Worm (Caenorhabditis elegans): ENCODE results near the gene F53H4.4.

ce11 chrX:15887989-15888388, 21.8 kb downstream of the F53H4.4 start:
- TF ChIP-seq B0261.1 (tag; optimal IDR thresholded peaks at IDR 0.05) = no peak
- TF ChIP-seq mxl-1 (tag; optimal IDR thresholded peaks at IDR 0.05) = no peak
- no peak for TF ChIP-seq bed-2 (GFP tag; IDR thresholded peaks at IDR 0.05)
- TF ChIP-seq atf-7 (tag; optimal IDR thresholded peaks at IDR 0.05) = no peak
- no peak for TF ChIP-seq unc-130 (GFP tag; optimal IDR thresholded peaks at IDR 0.05)
- no peak for TF ChIP-seq unc-62 (GFP tag; optimal IDR thresholded peaks at IDR 0.05)
- TF ChIP-seq egl-44 (GFP tag; IDR thresholded peaks at IDR 0.05) = no peak
- TF ChIP-seq B0035.1 (tag; optimal IDR thresholded peaks at IDR 0.05) = no peak
- no peak for TF ChIP-seq rec-8 (tag; optimal IDR thresholded peaks at IDR 0.05)
- no peak for TF ChIP-seq nhr-80 (tag; optimal IDR thresholded peaks at IDR 0.05)
